Worm (Caenorhabditis elegans) whole organism, mixed stage, embryonic: ENCODE results near the gene acr-16.

ENCODE experiments used
- bed-3 ChIP-seq: fragments of 200-800 bp; sonication (Bioruptor generic); optimal IDR thresholded peaks from 3 replicates; lab custom pipeline; 2018; ENCODE audit warnings: mild to moderate bottlenecking, missing genetic modification characterization, moderate library complexity, missing compliant biosample characterization
- ham-2 ChIP-seq: fragments of 200-800 bp; sonication (Bioruptor generic); optimal IDR thresholded peaks from 2 replicates; lab custom pipeline; 2018; ENCODE audit warnings: mild to moderate bottlenecking, missing genetic modification characterization, missing compliant biosample characterization
- lsy-2 ChIP-seq: fragments of 150-350 bp; optimal IDR thresholded peaks from 2 replicates; lab custom pipeline; 2014; ENCODE audit warnings: missing biosample characterization, missing genetic modification characterization
- nhr-28 ChIP-seq: fragments of 150-350 bp; optimal IDR thresholded peaks from 2 replicates; lab custom pipeline; 2014; ENCODE audit warnings: missing biosample characterization, missing genetic modification characterization
- nhr-76 ChIP-seq: sonication (generic microtip); optimal IDR thresholded peaks from 2 replicates; lab custom pipeline; 2017; ENCODE audit warnings: missing biosample characterization, missing genetic modification characterization
- pha-4 ChIP-seq: fragments of 150-350 bp; optimal IDR thresholded peaks from 2 replicates; lab custom pipeline; 2018; ENCODE audit warnings: missing biosample characterization, missing genetic modification reagents, missing genetic modification characterization
- snpc-4 ChIP-seq: fragments of 150-350 bp; optimal IDR thresholded peaks from 2 replicates; lab custom pipeline; 2014; ENCODE audit warnings: missing biosample characterization, missing genetic modification characterization
- unc-39 ChIP-seq: fragments of 150-350 bp; optimal IDR thresholded peaks from 2 replicates; lab custom pipeline; 2014; ENCODE audit warnings: missing biosample characterization, missing genetic modification characterization
- unc-62 ChIP-seq: fragments of 150-350 bp; optimal IDR thresholded peaks from 2 replicates; lab custom pipeline; 2014; ENCODE audit warnings: missing biosample characterization, missing genetic modification reagents, missing genetic modification characterization

- TF ChIP-seq lsy-2 (tag; lab: Kevin White, UChicago) (no peak), snpc-4 (tag; lab: Kevin White, UChicago) (no peak), nhr-76 (tag; lab: Kevin White, UChicago) (no peak), ham-2 (no peak), bed-3 (GFP tag; lab: Kevin White, UChicago) (no peak), unc-62 (GFP tag; lab: Kevin White, UChicago) (no peak), pha-4 (tag; lab: Kevin White, UChicago) (no peak), unc-39 (tag; lab: Kevin White, UChicago) (no peak), nhr-28 (tag; lab: Kevin White, UChicago) (no peak)
Measured at ce11 chrV:8552460-8552859, 8.6 kb upstream of the acr-16 start, which contains the start of gene acr-15.
